Worm (Caenorhabditis elegans) whole organism, L3 larva: Measurements from ENCODE around the gene ebp-1.

Experiments used
- ama-1 ChIP-seq: fragments of 150-350 bp; optimal IDR thresholded peaks from 2 replicates; lab custom pipeline; 2018
- ceh-9 ChIP-seq: sonication (generic microtip); optimal IDR thresholded peaks from 2 replicates; lab custom pipeline; 2018; ENCODE audit warnings: missing biosample characterization, missing genetic modification characterization
- egl-27 ChIP-seq: sonication (generic microtip); optimal IDR thresholded peaks from 4 replicates; lab custom pipeline; 2017; ENCODE audit warnings: missing biosample characterization, missing genetic modification reagents, missing genetic modification characterization
- elt-1 ChIP-seq: fragments of 150-350 bp; optimal IDR thresholded peaks from 2 replicates; lab custom pipeline; 2014; ENCODE audit warnings: missing biosample characterization, missing genetic modification characterization
- elt-3 ChIP-seq, 3 experiments: fragments of 150-350 bp in 1 of 3; sonication (generic microtip) in 2 of 3; optimal IDR thresholded peaks; 2 replicates in 2 of 3; 4 replicates in 1 of 3; lab custom pipeline; 2014 to 2017; ENCODE audit warnings: missing biosample characterization in 3 of 3, missing genetic modification characterization in 3 of 3
- lin-15B ChIP-seq: fragments of 150-350 bp; optimal IDR thresholded peaks from 2 replicates; lab custom pipeline; 2014; ENCODE audit warnings: missing biosample characterization, missing genetic modification characterization
- lsy-12 ChIP-seq: sonication (generic microtip); optimal IDR thresholded peaks from 2 replicates; lab custom pipeline; 2016; ENCODE audit warnings: mild to moderate bottlenecking, missing genetic modification characterization, missing compliant biosample characterization
- nhr-237 ChIP-seq: fragments of 150-350 bp; optimal IDR thresholded peaks from 2 replicates; lab custom pipeline; 2014; ENCODE audit warnings: missing biosample characterization, missing genetic modification characterization
- pqm-1 ChIP-seq: fragments of 150-350 bp; optimal IDR thresholded peaks from 2 replicates; lab custom pipeline; 2017; ENCODE audit warnings: missing biosample characterization, missing genetic modification characterization, inconsistent platforms
- sea-2 ChIP-seq: fragments of 150-350 bp; sonication (generic microtip); optimal IDR thresholded peaks from 4 replicates; lab custom pipeline; 2014; ENCODE audit warnings: missing biosample characterization, missing genetic modification reagents, missing genetic modification characterization
- snpc-4 ChIP-seq: fragments of 150-350 bp; optimal IDR thresholded peaks from 2 replicates; lab custom pipeline; 2014; ENCODE audit warnings: missing biosample characterization, missing genetic modification characterization
- tbx-2 ChIP-seq: sonication (generic microtip); optimal IDR thresholded peaks from 2 replicates; lab custom pipeline; 2016; ENCODE audit warnings: mild to moderate bottlenecking, missing genetic modification characterization, missing compliant biosample characterization

DNA sequence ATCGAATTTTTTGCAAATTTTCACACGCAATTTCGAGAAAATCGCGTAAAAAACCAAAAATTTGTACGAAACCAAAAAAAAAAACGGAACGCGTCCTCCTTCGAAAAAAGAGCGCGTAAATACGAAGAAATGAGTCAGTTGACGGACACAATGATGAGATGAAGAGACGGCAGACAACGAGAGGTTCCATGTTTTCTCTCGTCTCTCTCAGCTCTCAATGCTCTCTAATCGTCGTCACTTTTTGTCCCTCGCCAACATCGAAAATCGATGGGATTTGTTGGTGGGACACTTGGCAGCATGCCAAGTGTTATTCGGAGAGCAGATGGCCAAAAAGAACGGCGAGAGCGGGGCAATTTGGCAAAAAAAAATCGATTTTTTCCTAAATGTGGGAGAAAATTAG lies 35.8 kb downstream of the ebp-1 start:
- TF ChIP-seq tbx-2 (tag; lab: Kevin White, UChicago) = peak; percentile 28
- TF ChIP-seq egl-27 = no peak
- TF ChIP-seq snpc-4 = peak; percentile 66
- no peak for TF ChIP-seq nhr-237 (tag; lab: Kevin White, UChicago)
- peak; percentile 95 for TF ChIP-seq sea-2 (GFP tag; lab: Kevin White, UChicago)
- peak; percentile 20 for TF ChIP-seq ama-1 (lab: Kevin White, UChicago)
- TF ChIP-seq lsy-12 = no peak
- peak; percentile 67 for TF ChIP-seq lin-15B (tag; lab: Kevin White, UChicago)
- TF ChIP-seq pqm-1 (tag; lab: Kevin White, UChicago) = no peak
- TF ChIP-seq elt-1 (tag; lab: Kevin White, UChicago) = no peak
- TF ChIP-seq ceh-9 (tag; lab: Kevin White, UChicago) = no peak
- TF ChIP-seq elt-3 (tag; optimal IDR thresholded peaks at IDR 0.05; lab: Kevin White, UChicago) = no peak
